Worm (Caenorhabditis elegans) whole organism, late embryonic: ENCODE measurements around the gene arp-6.

Experiments
- C08G9.2 ChIP-seq: sonication (generic microtip); optimal IDR thresholded peaks from 2 replicates; lab custom pipeline; 2016; ENCODE audit warnings: mild to moderate bottlenecking, missing genetic modification characterization, moderate library complexity, missing compliant biosample characterization
- ama-1 ChIP-seq: fragments of 150-350 bp; optimal IDR thresholded peaks from 2 replicates; lab custom pipeline; 2014

ce11 chrII:8004157-8004556 lies 33.0 kb downstream of the arp-6 start, which contains the start of gene pgp-11:
- no peak for TF ChIP-seq C08G9.2 (tag; lab: Kevin White, UChicago)
- TF ChIP-seq ama-1 (lab: Kevin White, UChicago), result no peak
